Fruit fly (Drosophila melanogaster) whole organism, embryonic: ENCODE measurements around the gene Or67b.

Experiments used
- Adf1 ChIP-seq: fragments of 200-800 bp; sonication (Bioruptor generic); IDR thresholded peaks from 2 replicates; pipeline ENCODE4 v1.3.6; 2022; ENCODE audit warnings: missing biosample characterization, missing genetic modification characterization
- Aef1 ChIP-seq: fragments of 200-800 bp; sonication (Bioruptor generic); IDR thresholded peaks from 3 replicates; pipeline ENCODE4 v1.3.6; 2022; ENCODE audit warnings: missing biosample characterization, missing genetic modification characterization
- Blimp-1 ChIP-seq: fragments of 200-800 bp; sonication (Bioruptor generic); optimal IDR thresholded peaks from 3 replicates; lab custom pipeline; 2018; ENCODE audit warnings: missing biosample characterization, missing genetic modification characterization, mild to moderate bottlenecking, moderate library complexity, missing genetic modification reagents
- BtbVII ChIP-seq: fragments of 200-800 bp; sonication (Bioruptor generic); optimal IDR thresholded peaks from 3 replicates; lab custom pipeline; 2017; ENCODE audit warnings: missing biosample characterization, mild to moderate bottlenecking, missing genetic modification characterization
- CG10959 ChIP-seq: fragments of 200-800 bp; sonication (Bioruptor generic); IDR thresholded peaks from 2 replicates; pipeline ENCODE4 v1.3.6; 2022; ENCODE audit warnings: missing biosample characterization, missing genetic modification characterization
- CG12071 ChIP-seq: fragments of 200-800 bp; sonication (Bioruptor generic); optimal IDR thresholded peaks from 3 replicates; lab custom pipeline; 2018; ENCODE audit warnings: missing biosample characterization, mild to moderate bottlenecking, missing genetic modification characterization
- CG12236 ChIP-seq: fragments of 200-800 bp; sonication (Bioruptor generic); optimal IDR thresholded peaks from 2 replicates; lab custom pipeline; 2016; ENCODE audit warnings: missing biosample characterization, missing genetic modification characterization
- CG12299 ChIP-seq: fragments of 200-800 bp; sonication (Bioruptor generic); optimal IDR thresholded peaks from 2 replicates; lab custom pipeline; 2018; ENCODE audit warnings: missing biosample characterization, mild to moderate bottlenecking, missing genetic modification characterization
- CG12391 ChIP-seq: fragments of 200-800 bp; sonication (Bioruptor generic); optimal IDR thresholded peaks from 3 replicates; lab custom pipeline; 2018; ENCODE audit warnings: missing biosample characterization, mild to moderate bottlenecking, missing genetic modification characterization, moderate library complexity
- CG13296 ChIP-seq: fragments of 200-800 bp; sonication (Bioruptor generic); optimal IDR thresholded peaks from 3 replicates; lab custom pipeline; 2018; ENCODE audit warnings: missing biosample characterization, mild to moderate bottlenecking, missing genetic modification characterization
- CG14965 ChIP-seq: fragments of 200-800 bp; sonication (Bioruptor generic); optimal IDR thresholded peaks from 2 replicates; lab custom pipeline; 2016; ENCODE audit warnings: missing biosample characterization, missing genetic modification characterization, borderline replicate concordance
- CG15514 ChIP-seq: fragments of 200-800 bp; sonication (Bioruptor generic); optimal IDR thresholded peaks from 3 replicates; lab custom pipeline; 2017; ENCODE audit warnings: missing biosample characterization, missing genetic modification characterization, mild to moderate bottlenecking, moderate library complexity, missing genetic modification reagents
- CG17385 ChIP-seq: fragments of 200-800 bp; sonication (Bioruptor generic); optimal IDR thresholded peaks from 3 replicates; lab custom pipeline; 2018; ENCODE audit warnings: missing biosample characterization, mild to moderate bottlenecking, missing genetic modification characterization
- CG18476 ChIP-seq: fragments of 200-800 bp; sonication (Bioruptor generic); optimal IDR thresholded peaks from 2 replicates; lab custom pipeline; 2016; ENCODE audit warnings: missing biosample characterization, mild to moderate bottlenecking, missing genetic modification characterization
- CG2120 ChIP-seq: fragments of 200-800 bp; sonication (Bioruptor generic); optimal IDR thresholded peaks from 3 replicates; lab custom pipeline; 2016; ENCODE audit warnings: missing biosample characterization, missing genetic modification characterization
- CG31224 ChIP-seq: fragments of 200-800 bp; sonication (Bioruptor generic); IDR thresholded peaks from 2 replicates; pipeline ENCODE4 v1.3.6; 2022; ENCODE audit warnings: missing biosample characterization, missing genetic modification characterization
- CG31365 ChIP-seq: fragments of 200-800 bp; sonication (Bioruptor generic); optimal IDR thresholded peaks from 2 replicates; lab custom pipeline; 2018; ENCODE audit warnings: missing biosample characterization, mild to moderate bottlenecking, missing genetic modification characterization
- CG3407 ChIP-seq: fragments of 200-800 bp; sonication (Bioruptor generic); optimal IDR thresholded peaks from 2 replicates; lab custom pipeline; 2018; ENCODE audit warnings: missing biosample characterization, mild to moderate bottlenecking, missing genetic modification characterization
- CG4360 ChIP-seq: fragments of 200-800 bp; sonication (Bioruptor generic); IDR thresholded peaks from 2 replicates; pipeline ENCODE4 v1.3.6; 2022; ENCODE audit warnings: missing biosample characterization, missing genetic modification characterization
- CG4617 ChIP-seq: fragments of 200-800 bp; sonication (Bioruptor generic); optimal IDR thresholded peaks from 3 replicates; lab custom pipeline; 2016; ENCODE audit warnings: missing biosample characterization, missing genetic modification characterization, borderline replicate concordance
- CG6654 ChIP-seq: fragments of 200-800 bp; sonication (Bioruptor generic); optimal IDR thresholded peaks from 2 replicates; lab custom pipeline; 2017; ENCODE audit warnings: missing biosample characterization, mild to moderate bottlenecking, missing genetic modification characterization
- CG6689 ChIP-seq: fragments of 200-800 bp; sonication (Bioruptor generic); IDR thresholded peaks from 2 replicates; pipeline ENCODE4 v1.3.6; 2022; ENCODE audit warnings: missing biosample characterization, missing genetic modification characterization
- CG6765 ChIP-seq: fragments of 200-800 bp; sonication (Bioruptor generic); optimal IDR thresholded peaks from 3 replicates; lab custom pipeline; 2017; ENCODE audit warnings: missing biosample characterization, mild to moderate bottlenecking, missing genetic modification characterization
- CG7372 ChIP-seq: fragments of 200-800 bp; sonication (Bioruptor generic); IDR thresholded peaks from 2 replicates; pipeline ENCODE4 v1.3.6; 2022; ENCODE audit warnings: missing biosample characterization, missing genetic modification characterization
- CG8388 ChIP-seq: fragments of 200-800 bp; sonication (Bioruptor generic); optimal IDR thresholded peaks from 2 replicates; lab custom pipeline; 2019; ENCODE audit warnings: missing biosample characterization, mild to moderate bottlenecking, missing genetic modification characterization, moderate library complexity
- CTCF ChIP-seq: fragments of 200-800 bp; sonication (Bioruptor generic); optimal IDR thresholded peaks from 2 replicates; lab custom pipeline; 2017; ENCODE audit warnings: missing biosample characterization, mild to moderate bottlenecking, missing genetic modification characterization, moderate library complexity
- CkIIα-i1 ChIP-seq: fragments of 200-800 bp; sonication (Bioruptor generic); IDR thresholded peaks from 2 replicates; pipeline ENCODE4 v1.3.6; 2022; ENCODE audit warnings: missing biosample characterization, missing genetic modification characterization
- Dll ChIP-seq: fragments of 200-800 bp; sonication (Bioruptor generic); IDR thresholded peaks from 4 replicates; pipeline ENCODE4 v1.3.6; 2022; ENCODE audit warnings: missing biosample characterization, missing genetic modification characterization; ENCODE audit not compliant: partially characterized antibody
- Eip74EF ChIP-seq, 2 experiments: fragments of 200-800 bp in 1 of 2; fragments of >200 bp in 1 of 2; sonication (Bioruptor generic) in 1 of 2; optimal IDR thresholded peaks; 2 replicates each; lab custom pipeline; 2017 to 2019; ENCODE audit warnings: missing biosample characterization in 2 of 2, missing genetic modification characterization in 2 of 2, mild to moderate bottlenecking in 1 of 2, moderate library complexity in 1 of 2
- Fer3 ChIP-seq: fragments of 200-800 bp; sonication (Bioruptor generic); optimal IDR thresholded peaks from 2 replicates; lab custom pipeline; 2018; ENCODE audit warnings: missing biosample characterization, mild to moderate bottlenecking, missing genetic modification characterization, moderate library complexity
- HmgD ChIP-seq: fragments of 200-800 bp; sonication (Bioruptor generic); optimal IDR thresholded peaks from 3 replicates; lab custom pipeline; 2016; ENCODE audit warnings: missing biosample characterization, missing genetic modification characterization
- Hr3 ChIP-seq: fragments of 200-800 bp; sonication (Bioruptor generic); optimal IDR thresholded peaks from 3 replicates; lab custom pipeline; 2016; ENCODE audit warnings: missing biosample characterization, missing genetic modification characterization
- Myb ChIP-seq: fragments of 200-800 bp; sonication (Bioruptor generic); optimal IDR thresholded peaks from 2 replicates; lab custom pipeline; 2016; ENCODE audit warnings: missing biosample characterization, missing genetic modification characterization
- NFAT ChIP-seq: fragments of 200-800 bp; sonication (Bioruptor generic); IDR thresholded peaks from 2 replicates; pipeline ENCODE4 v1.3.6; 2022; ENCODE audit warnings: missing biosample characterization, missing genetic modification characterization
- NK7.1 ChIP-seq: fragments of 200-800 bp; sonication (Bioruptor generic); optimal IDR thresholded peaks from 3 replicates; lab custom pipeline; 2016; ENCODE audit warnings: missing biosample characterization, missing genetic modification characterization
- Nf-YB ChIP-seq: fragments of 200-800 bp; sonication (Bioruptor generic); optimal IDR thresholded peaks from 3 replicates; lab custom pipeline; 2019; ENCODE audit warnings: missing biosample characterization, mild to moderate bottlenecking, missing genetic modification characterization, moderate library complexity
- Nf-YC ChIP-seq: fragments of 200-800 bp; optimal IDR thresholded peaks from 3 replicates; lab custom pipeline; 2019; ENCODE audit warnings: missing biosample characterization, mild to moderate bottlenecking, missing genetic modification characterization, moderate library complexity
- Poxn ChIP-seq: fragments of 200-800 bp; sonication (Bioruptor generic); IDR thresholded peaks from 2 replicates; pipeline ENCODE4 v1.3.6; 2022; ENCODE audit warnings: missing biosample characterization, missing genetic modification characterization
- Sox100B ChIP-seq: fragments of 200-800 bp; sonication (Bioruptor generic); optimal IDR thresholded peaks from 3 replicates; lab custom pipeline; 2018; ENCODE audit warnings: missing biosample characterization, mild to moderate bottlenecking, missing genetic modification characterization
- bowl ChIP-seq: fragments of 200-800 bp; sonication (Bioruptor generic); IDR thresholded peaks from 2 replicates; pipeline ENCODE4 v1.3.6; 2022; ENCODE audit warnings: missing biosample characterization, missing genetic modification characterization
- bsh ChIP-seq, 2 experiments: fragments of 200-800 bp; sonication (Bioruptor generic); optimal IDR thresholded peaks; 2 replicates each; lab custom pipeline; 2017 to 2018; ENCODE audit warnings: mild to moderate bottlenecking in 2 of 2, missing biosample characterization in 2 of 2, missing genetic modification characterization in 2 of 2, moderate library complexity in 1 of 2
- cato ChIP-seq: fragments of 200-800 bp; sonication (Bioruptor generic); optimal IDR thresholded peaks from 2 replicates; lab custom pipeline; 2016; ENCODE audit warnings: missing biosample characterization, missing genetic modification characterization, borderline replicate concordance
- hbn ChIP-seq: fragments of 200-800 bp; sonication (Bioruptor generic); IDR thresholded peaks from 2 replicates; pipeline ENCODE4 v1.3.6; 2022; ENCODE audit warnings: missing biosample characterization, missing genetic modification characterization; ENCODE audit not compliant: partially characterized antibody
- insv ChIP-seq, 2 experiments: fragments of 200-800 bp; sonication (Bioruptor generic); optimal IDR thresholded peaks; 3 replicates each; lab custom pipeline; 2016 to 2018; ENCODE audit warnings: missing biosample characterization in 2 of 2, missing genetic modification characterization in 2 of 2
- kah ChIP-seq: fragments of 200-800 bp; sonication (Bioruptor generic); optimal IDR thresholded peaks from 2 replicates; lab custom pipeline; 2018; ENCODE audit warnings: missing biosample characterization, mild to moderate bottlenecking, missing genetic modification characterization
- lilli ChIP-seq: fragments of 200-800 bp; sonication (Bioruptor generic); optimal IDR thresholded peaks from 3 replicates; lab custom pipeline; 2016; ENCODE audit warnings: missing biosample characterization, missing genetic modification characterization
- onecut ChIP-seq: fragments of 200-800 bp; sonication (Bioruptor generic); IDR thresholded peaks from 2 replicates; pipeline ENCODE4 v1.3.6; 2022; ENCODE audit warnings: missing biosample characterization, missing genetic modification characterization
- psq ChIP-seq: fragments of 200-800 bp; sonication (Bioruptor generic); optimal IDR thresholded peaks from 2 replicates; lab custom pipeline; 2017; ENCODE audit warnings: missing biosample characterization, missing genetic modification characterization
- sim ChIP-seq: fragments of 200-800 bp; sonication (Bioruptor generic); IDR thresholded peaks from 2 replicates; pipeline ENCODE4 v1.3.6; 2022; ENCODE audit warnings: missing biosample characterization, missing genetic modification characterization
- so ChIP-seq: fragments of 200-800 bp; sonication (Bioruptor generic); IDR thresholded peaks from 3 replicates; pipeline ENCODE4 v1.3.6; 2022; ENCODE audit warnings: missing biosample characterization, missing genetic modification characterization
- wek ChIP-seq: fragments of 200-800 bp; sonication (Bioruptor generic); optimal IDR thresholded peaks from 3 replicates; lab custom pipeline; 2018; ENCODE audit warnings: missing biosample characterization, mild to moderate bottlenecking, missing genetic modification characterization, moderate library complexity
- z ChIP-seq: fragments of 200-800 bp; sonication (Bioruptor generic); IDR thresholded peaks from 3 replicates; pipeline ENCODE4 v1.3.6; 2022; ENCODE audit warnings: missing biosample characterization, missing genetic modification characterization

Or67b gene

DNA sequence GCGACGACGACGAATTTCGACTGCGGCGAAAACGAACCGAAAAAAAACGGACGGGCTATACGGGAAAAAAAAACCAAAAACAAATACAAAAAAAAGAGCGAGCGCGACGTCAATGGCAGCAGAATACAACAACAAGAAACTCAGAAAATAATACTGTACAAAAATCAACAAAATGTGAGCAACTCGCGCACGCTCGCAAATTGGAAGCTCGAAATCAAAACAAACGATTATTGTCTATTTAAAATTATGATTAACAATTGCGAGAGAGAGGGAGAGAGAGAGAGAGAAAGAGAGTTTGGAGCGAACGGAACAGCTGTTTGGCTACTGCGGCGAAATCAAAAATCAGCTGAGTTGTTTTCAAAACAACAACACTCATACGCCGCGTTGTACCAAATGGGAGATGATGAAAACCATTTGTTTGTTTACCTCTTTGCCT is 46.6 kb upstream of the Or67b start (continued):
- TF ChIP-seq Poxn (GFP tag; lab: Robert Waterston, UW), result no peak
- no peak for TF ChIP-seq kah (GFP tag; lab: Kevin White, UChicago)
- TF ChIP-seq NK7.1 (GFP tag; lab: Kevin White, UChicago), result no peak
- TF ChIP-seq bsh (GFP tag; optimal IDR thresholded peaks at IDR 0.05; lab: Kevin White, UChicago), result no peak
- no peak for TF ChIP-seq cato (GFP tag; lab: Kevin White, UChicago)
- TF ChIP-seq CG12071 (GFP tag; lab: Kevin White, UChicago), result no peak
- TF ChIP-seq so, result no peak
- no peak for TF ChIP-seq CG6654 (GFP tag; lab: Kevin White, UChicago)
- no peak for TF ChIP-seq CG10959 (GFP tag; lab: Robert Waterston, UW)
- TF ChIP-seq CG13296 (GFP tag; lab: Kevin White, UChicago), result peak; percentile 46
- no peak for TF ChIP-seq Fer3 (tag; lab: Kevin White, UChicago)
- no peak for TF ChIP-seq insv (GFP tag; optimal IDR thresholded peaks at IDR 0.05; lab: Kevin White, UChicago)
- no peak for TF ChIP-seq wek
- TF ChIP-seq CG31365 (tag; lab: Kevin White, UChicago), result no peak
- TF ChIP-seq Sox100B (GFP tag; lab: Kevin White, UChicago), result no peak
- no peak for TF ChIP-seq CkIIα-i1
- peak; percentile 70; the same call in 1 of the 2 replicates for TF ChIP-seq Adf1 (GFP tag; lab: Robert Waterston, UW)
- no peak for TF ChIP-seq CG3407 (GFP tag; lab: Kevin White, UChicago)
- TF ChIP-seq Eip74EF (GFP tag; optimal IDR thresholded peaks at IDR 0.05; lab: Kevin White, UChicago), result peak in 1 of 2 experiments; percentile 44
- no peak for TF ChIP-seq CG6765
- no peak for TF ChIP-seq bowl (GFP tag; lab: Robert Waterston, UW)
- no peak for TF ChIP-seq CG4360 (GFP tag; lab: Robert Waterston, UW)
- no peak for TF ChIP-seq CG2120 (GFP tag; lab: Kevin White, UChicago)
- TF ChIP-seq CG12236, result no peak
- TF ChIP-seq Hr3 (GFP tag; lab: Kevin White, UChicago), result no peak
- no peak for TF ChIP-seq CG6689 (GFP tag; lab: Robert Waterston, UW)
- TF ChIP-seq z (GFP tag; lab: Robert Waterston, UW), result no peak
- no peak for TF ChIP-seq CG12391
- TF ChIP-seq NFAT (GFP tag; lab: Robert Waterston, UW), result no peak
- TF ChIP-seq CG12299, result no peak
- no peak for TF ChIP-seq CG15514 (GFP tag; lab: Kevin White, UChicago)
- TF ChIP-seq CG31224 (GFP tag; lab: Robert Waterston, UW), result no peak
- no peak for TF ChIP-seq Myb
- TF ChIP-seq psq (GFP tag; lab: Kevin White, UChicago), result no peak
- TF ChIP-seq CG17385 (GFP tag; lab: Kevin White, UChicago), result peak; percentile 22
- TF ChIP-seq BtbVII, result peak; percentile 48
- TF ChIP-seq CG18476 (GFP tag; lab: Kevin White, UChicago), result no peak
- peak; percentile 61 for TF ChIP-seq CG7372
- TF ChIP-seq hbn (GFP tag; lab: Robert Waterston, UW), result peak; percentile 51
- no peak for TF ChIP-seq CTCF (GFP tag; lab: Kevin White, UChicago)
- TF ChIP-seq lilli (GFP tag; lab: Kevin White, UChicago), result no peak
- peak; percentile 64 for TF ChIP-seq Dll (GFP tag; lab: Robert Waterston, UW)
- TF ChIP-seq CG14965 (GFP tag; lab: Kevin White, UChicago), result no peak
- TF ChIP-seq CG8388, result no peak
- no peak for TF ChIP-seq Nf-YC (tag; lab: Kevin White, UChicago)
- TF ChIP-seq onecut (GFP tag; lab: Robert Waterston, UW), result no peak
- peak; percentile 19; the same call in 1 of the 3 replicates for TF ChIP-seq Aef1 (GFP tag; lab: Robert Waterston, UW)
- no peak for TF ChIP-seq sim (GFP tag; lab: Robert Waterston, UW)
- TF ChIP-seq Nf-YB (GFP tag; lab: Kevin White, UChicago), result no peak
- TF ChIP-seq HmgD (GFP tag; lab: Kevin White, UChicago), result no peak
- no peak for TF ChIP-seq CG4617 (GFP tag; lab: Kevin White, UChicago)
- TF ChIP-seq Blimp-1 (GFP tag; lab: Kevin White, UChicago), result no peak
